Fruit fly (Drosophila melanogaster): ENCODE results near the gene Eaf6.

Gene Eaf6

dm6 chr3L:5634188-5634894 is 26.2 kb upstream of the Eaf6 start (continued):
- TF ChIP-seq trem (tag; optimal IDR thresholded peaks at IDR 0.05) (no peak), h (optimal IDR thresholded peaks at IDR 0.05) (no peak), Meics (GFP tag; optimal IDR thresholded peaks at IDR 0.05) (no peak), CG1024 (GFP tag; IDR thresholded peaks at IDR 0.05) (no peak), CG12659 (GFP tag; optimal IDR thresholded peaks at IDR 0.05) (no peak), CG17568 (GFP tag; optimal IDR thresholded peaks at IDR 0.05) (no peak), gce (GFP tag; IDR thresholded peaks at IDR 0.05) (no peak), Xbp1 (GFP tag; optimal IDR thresholded peaks at IDR 0.05) (no peak), CG9727 (GFP tag; optimal IDR thresholded peaks at IDR 0.05) (no peak), nau (GFP tag; optimal IDR thresholded peaks at IDR 0.05) (no peak), Doc2 (GFP tag; IDR thresholded peaks at IDR 0.05) (no peak), tll (GFP tag; optimal IDR thresholded peaks at IDR 0.05) (peak in 1 of 2 experiments; percentile 49), GATAe (GFP tag; conservative IDR thresholded peaks at IDR 0.05) (no peak), sd (tag; optimal IDR thresholded peaks at IDR 0.05) (no peak), CG16863 (GFP tag; optimal IDR thresholded peaks at IDR 0.05) (no peak), bigmax (GFP tag; optimal IDR thresholded peaks at IDR 0.05) (no peak), mirr (GFP tag; optimal IDR thresholded peaks at IDR 0.05) (no peak), kni (GFP tag; optimal IDR thresholded peaks at IDR 0.05) (peak; percentile 73), Deaf1 (tag; optimal IDR thresholded peaks at IDR 0.05) (peak; percentile 98), CG5180 (GFP tag; optimal IDR thresholded peaks at IDR 0.05) (no peak), gro (GFP tag; optimal IDR thresholded peaks at IDR 0.05) (no peak), tgo (GFP tag; IDR thresholded peaks at IDR 0.05) (no peak), Hr78 (GFP tag; optimal IDR thresholded peaks at IDR 0.05) (peak in 1 of 2 experiments; percentile 87), repo (GFP tag; optimal IDR thresholded peaks at IDR 0.05) (no peak), Lhr (GFP tag; optimal IDR thresholded peaks at IDR 0.05) (no peak), CG8281 (tag; optimal IDR thresholded peaks at IDR 0.05) (no peak), CG17361 (GFP tag; IDR thresholded peaks at IDR 0.05) (no peak), corto (GFP tag; optimal IDR thresholded peaks at IDR 0.05) (no peak), CG7928 (GFP tag; optimal IDR thresholded peaks at IDR 0.05) (no peak), ham (GFP tag; IDR thresholded peaks at IDR 0.05) (no peak), Med (GFP tag) (no peak), D19B (GFP tag; optimal IDR thresholded peaks at IDR 0.05) (no peak), ara (GFP tag; IDR thresholded peaks at IDR 0.05) (no peak), scrt (GFP tag; optimal IDR thresholded peaks at IDR 0.05) (no peak), CG15514 (GFP tag; optimal IDR thresholded peaks at IDR 0.05) (no peak), lola (GFP tag; optimal IDR thresholded peaks at IDR 0.05) (no peak), klu (GFP tag; IDR thresholded peaks at IDR 0.05) (no peak), Hmx (GFP tag; optimal IDR thresholded peaks at IDR 0.05) (no peak), danr (GFP tag; IDR thresholded peaks at IDR 0.05) (no peak), CG5245 (GFP tag; optimal IDR thresholded peaks at IDR 0.05) (no peak), CG2202 (tag; optimal IDR thresholded peaks at IDR 0.05) (no peak), Dad (GFP tag; optimal IDR thresholded peaks at IDR 0.05) (no peak), Hr51 (GFP tag; optimal IDR thresholded peaks at IDR 0.05) (no peak), gt (GFP tag; IDR thresholded peaks at IDR 0.05) (no peak), CG13894 (tag; optimal IDR thresholded peaks at IDR 0.05) (no peak), CG10267 (tag; optimal IDR thresholded peaks at IDR 0.05) (no peak), CG15601 (tag; optimal IDR thresholded peaks at IDR 0.05) (peak; percentile 7), org-1 (GFP tag; optimal IDR thresholded peaks at IDR 0.05) (no peak), fd3F (GFP tag; optimal IDR thresholded peaks at IDR 0.05) (no peak)
